Fruit fly (Drosophila melanogaster): Measurements from ENCODE around the gene CG43610.

CG43610 gene

dm6 chr2L:6827558-6828122 is 28.6 kb downstream of the CG43610 start:
- TF ChIP-seq Met (GFP tag; optimal IDR thresholded peaks at IDR 0.05) (no peak), cyc (GFP tag; optimal IDR thresholded peaks at IDR 0.05) (no peak), Sox102F (GFP tag; optimal IDR thresholded peaks at IDR 0.05) (no peak), svp (GFP tag) (no peak), ss (GFP tag; optimal IDR thresholded peaks at IDR 0.05) (no peak), CG10669 (GFP tag; optimal IDR thresholded peaks at IDR 0.05) (no peak), CG11902 (GFP tag; optimal IDR thresholded peaks at IDR 0.05) (no peak), achi (GFP tag; optimal IDR thresholded peaks at IDR 0.05) (no peak), Sox15 (GFP tag; optimal IDR thresholded peaks at IDR 0.05) (no peak)

- TF ChIP-seq CG8319 (GFP tag; optimal IDR thresholded peaks at IDR 0.05) (no peak), esn (GFP tag; optimal IDR thresholded peaks at IDR 0.05) (peak; percentile 17), CG6808 (GFP tag; optimal IDR thresholded peaks at IDR 0.05) (peak; percentile 10), fd85E (GFP tag; optimal IDR thresholded peaks at IDR 0.05) (no peak), spab (GFP tag; optimal IDR thresholded peaks at IDR 0.05) (peak; percentile 4), CG9139 (GFP tag; optimal IDR thresholded peaks at IDR 0.05) (no peak), CG32006 (GFP tag; optimal IDR thresholded peaks at IDR 0.05) (peak; percentile 5), CG3919 (GFP tag; optimal IDR thresholded peaks at IDR 0.05) (peak; percentile 14), Blimp-1 (GFP tag; optimal IDR thresholded peaks at IDR 0.05) (no peak), CG6792 (GFP tag; optimal IDR thresholded peaks at IDR 0.05) (no peak), CG10631 (GFP tag; optimal IDR thresholded peaks at IDR 0.05) (no peak), Eip78C (GFP tag) (peak; percentile 59), acj6 (GFP tag; optimal IDR thresholded peaks at IDR 0.05) (peak; percentile 0), fkh (GFP tag; optimal IDR thresholded peaks at IDR 0.05) (no peak), CG4318 (GFP tag; optimal IDR thresholded peaks at IDR 0.05) (no peak), CG34406 (GFP tag; optimal IDR thresholded peaks at IDR 0.05) (peak; percentile 9), Sox15 (GFP tag; optimal IDR thresholded peaks at IDR 0.05) (no peak), Eip93F (GFP tag; optimal IDR thresholded peaks at IDR 0.05) (no peak)
Observed at dm6 chr2L:6830264-6830729, 31.3 kb downstream of the CG43610 start.

- TF ChIP-seq esn (GFP tag; optimal IDR thresholded peaks at IDR 0.05): no peak
- peak; percentile 36 for TF ChIP-seq fkh (GFP tag; optimal IDR thresholded peaks at IDR 0.05)
Observed at dm6 chr2L:6833661-6834073, 34.7 kb downstream of the CG43610 start.

dm6 chr2L:6836114-6836513 is 37.1 kb downstream of the CG43610 start:
- TF ChIP-seq spab (GFP tag; optimal IDR thresholded peaks at IDR 0.05) (no peak), CG6276 (GFP tag; optimal IDR thresholded peaks at IDR 0.05) (no peak), salr (GFP tag; optimal IDR thresholded peaks at IDR 0.05) (no peak), acj6 (GFP tag; optimal IDR thresholded peaks at IDR 0.05) (no peak), topi (GFP tag; optimal IDR thresholded peaks at IDR 0.05) (no peak), CG7368 (GFP tag; optimal IDR thresholded peaks at IDR 0.05) (no peak), CG3032 (tag; optimal IDR thresholded peaks at IDR 0.05) (no peak), CG11762 (GFP tag; optimal IDR thresholded peaks at IDR 0.05; ENCODE audit: insufficient read depth) (no peak), Met (GFP tag; optimal IDR thresholded peaks at IDR 0.05) (no peak), achi (GFP tag; optimal IDR thresholded peaks at IDR 0.05) (no peak), vri (GFP tag; optimal IDR thresholded peaks at IDR 0.05) (no peak), Sox102F (GFP tag; optimal IDR thresholded peaks at IDR 0.05) (no peak), Eip93F (GFP tag; optimal IDR thresholded peaks at IDR 0.05) (no peak)

dm6 chr2L:6837829-6838228 is 38.8 kb downstream of the CG43610 start:
- TF ChIP-seq CG10669 (GFP tag; optimal IDR thresholded peaks at IDR 0.05) (no peak), ss (GFP tag; optimal IDR thresholded peaks at IDR 0.05) (no peak), Smox (GFP tag; optimal IDR thresholded peaks at IDR 0.05) (no peak), Ets96B (tag; optimal IDR thresholded peaks at IDR 0.05) (no peak), CG1621 (tag; optimal IDR thresholded peaks at IDR 0.05) (no peak), dac (GFP tag; optimal IDR thresholded peaks at IDR 0.05) (no peak), topi (GFP tag; optimal IDR thresholded peaks at IDR 0.05) (no peak), fd59A (GFP tag; optimal IDR thresholded peaks at IDR 0.05) (no peak), Sox15 (GFP tag; optimal IDR thresholded peaks at IDR 0.05) (no peak), acj6 (GFP tag; optimal IDR thresholded peaks at IDR 0.05) (no peak), CG11902 (GFP tag; optimal IDR thresholded peaks at IDR 0.05) (no peak), vri (GFP tag; optimal IDR thresholded peaks at IDR 0.05) (no peak), CG3919 (GFP tag; optimal IDR thresholded peaks at IDR 0.05) (no peak), eg (GFP tag; IDR thresholded peaks at IDR 0.05) (no peak), spab (GFP tag; optimal IDR thresholded peaks at IDR 0.05) (no peak), CG32006 (GFP tag; optimal IDR thresholded peaks at IDR 0.05) (no peak), Eip78C (GFP tag) (no peak)
